Fruit fly (Drosophila melanogaster): ENCODE results near the gene CG4565.

CG4565 gene

dm6 chr3R:10849515-10849973 is 3.0 kb upstream of the CG4565 start, which contains the start of gene CG42394 (continued):
- TF ChIP-seq lilli (GFP tag; optimal IDR thresholded peaks at IDR 0.05): peak; percentile 89
- no peak for TF ChIP-seq CG9876 (GFP tag; optimal IDR thresholded peaks at IDR 0.05)
- peak; percentile 84 for TF ChIP-seq CG31388 (GFP tag; optimal IDR thresholded peaks at IDR 0.05)
- no peak for TF ChIP-seq CG8478 (optimal IDR thresholded peaks at IDR 0.05)
- peak; percentile 100 for TF ChIP-seq CG5180 (GFP tag; optimal IDR thresholded peaks at IDR 0.05)
- TF ChIP-seq sqz (GFP tag; optimal IDR thresholded peaks at IDR 0.05): peak; percentile 91
- TF ChIP-seq mld (GFP tag; IDR thresholded peaks at IDR 0.05; ENCODE audit: partially characterized antibody): no peak
- peak; percentile 43 for TF ChIP-seq Kr (GFP tag; optimal IDR thresholded peaks at IDR 0.05)
- peak; percentile 90 for TF ChIP-seq sim (GFP tag; IDR thresholded peaks at IDR 0.05)
- TF ChIP-seq CG34422 (GFP tag; IDR thresholded peaks at IDR 0.05): peak; percentile 93
- peak; percentile 95 for TF ChIP-seq CG14014 (GFP tag; IDR thresholded peaks at IDR 0.05)
- TF ChIP-seq CG12391 (tag; optimal IDR thresholded peaks at IDR 0.05): peak; percentile 97
- TF ChIP-seq CG13287 (GFP tag; IDR thresholded peaks at IDR 0.05; ENCODE audit: partially characterized antibody): peak; percentile 64; the same call in 1 of the 2 replicates
- no peak for TF ChIP-seq Dip2 (GFP tag; IDR thresholded peaks at IDR 0.05)
- TF ChIP-seq CG17328 (GFP tag; IDR thresholded peaks at IDR 0.05): peak; percentile 95
- peak; percentile 95 for TF ChIP-seq ara (GFP tag; IDR thresholded peaks at IDR 0.05)
- TF ChIP-seq CG3065 (GFP tag; optimal IDR thresholded peaks at IDR 0.05): peak; percentile 81
- TF ChIP-seq CG2889 (GFP tag; IDR thresholded peaks at IDR 0.05): peak; percentile 88
- peak; percentile 97 for TF ChIP-seq bcd (GFP tag; optimal IDR thresholded peaks at IDR 0.05)
- peak; percentile 71 for TF ChIP-seq vfl (GFP tag; optimal IDR thresholded peaks at IDR 0.05)
- no peak for TF ChIP-seq lov (optimal IDR thresholded peaks at IDR 0.05)
- peak; percentile 90 for TF ChIP-seq lov (GFP tag; IDR thresholded peaks at IDR 0.05)
- peak; percentile 99 for TF ChIP-seq CG9727 (GFP tag; optimal IDR thresholded peaks at IDR 0.05)
- TF ChIP-seq CG6765 (GFP tag; optimal IDR thresholded peaks at IDR 0.05): peak; percentile 92
- TF ChIP-seq hb (GFP tag; IDR thresholded peaks at IDR 0.05; ENCODE audit: partially characterized antibody): no peak
- peak; percentile 39 for TF ChIP-seq nerfin-2 (GFP tag; IDR thresholded peaks at IDR 0.05; ENCODE audit: partially characterized antibody)
- TF ChIP-seq Elba2 (GFP tag; optimal IDR thresholded peaks at IDR 0.05): peak; percentile 46
- TF ChIP-seq gcm2 (GFP tag; optimal IDR thresholded peaks at IDR 0.05): peak; percentile 81
- TF ChIP-seq CG6175 (GFP tag; IDR thresholded peaks at IDR 0.05): peak; percentile 85
- peak; percentile 88; the same call in 2 of the 3 replicates for TF ChIP-seq CG2199 (GFP tag; IDR thresholded peaks at IDR 0.05)
- peak; percentile 68 for TF ChIP-seq pho (GFP tag; optimal IDR thresholded peaks at IDR 0.05)
- peak; percentile 47 for TF ChIP-seq fd64A (GFP tag; optimal IDR thresholded peaks at IDR 0.05)
- TF ChIP-seq otp (GFP tag; IDR thresholded peaks at IDR 0.05): peak; percentile 93
- peak; percentile 94 for TF ChIP-seq chm (GFP tag; IDR thresholded peaks at IDR 0.05)
- peak; percentile 90 for TF ChIP-seq scrt (GFP tag; optimal IDR thresholded peaks at IDR 0.05)
- TF ChIP-seq Pdp1 (GFP tag; optimal IDR thresholded peaks at IDR 0.05): peak; percentile 63 to 86
- peak; percentile 97 for TF ChIP-seq CG10147 (GFP tag; optimal IDR thresholded peaks at IDR 0.05)
- TF ChIP-seq Hand (GFP tag; optimal IDR thresholded peaks at IDR 0.05): peak; percentile 92
- peak; percentile 29 for TF ChIP-seq CG7786 (GFP tag; optimal IDR thresholded peaks at IDR 0.05)
- TF ChIP-seq pum (GFP tag; optimal IDR thresholded peaks at IDR 0.05): peak; percentile 64
- TF ChIP-seq nau (GFP tag; optimal IDR thresholded peaks at IDR 0.05): no peak
- TF ChIP-seq peb (GFP tag; IDR thresholded peaks at IDR 0.05): peak; percentile 78
- TF ChIP-seq chn (GFP tag; optimal IDR thresholded peaks at IDR 0.05): peak; percentile 71
- TF ChIP-seq tna (GFP tag; IDR thresholded peaks at IDR 0.05; ENCODE audit: partially characterized antibody): no peak
- TF ChIP-seq CG1647 (GFP tag; optimal IDR thresholded peaks at IDR 0.05): peak; percentile 34
- TF ChIP-seq CG10543 (GFP tag; optimal IDR thresholded peaks at IDR 0.05): peak; percentile 85
- peak; percentile 67 for TF ChIP-seq ERR (GFP tag; optimal IDR thresholded peaks at IDR 0.05)
- peak; percentile 49 for TF ChIP-seq CHES-1-like (GFP tag; optimal IDR thresholded peaks at IDR 0.05)
- TF ChIP-seq CG14710 (tag; optimal IDR thresholded peaks at IDR 0.05): peak; percentile 97
- TF ChIP-seq ems (GFP tag; optimal IDR thresholded peaks at IDR 0.05): peak; percentile 89
- TF ChIP-seq run (tag; optimal IDR thresholded peaks at IDR 0.05): peak; percentile 80

Measured in whole organism, embryonic.